Worm (Caenorhabditis elegans): ENCODE measurements around the gene F44E5.15.

ce11 chrII:11748494-11748893, 24.0 kb upstream of the F44E5.15 start, which contains the start of the genes F44E5.17 and gpb-1:
- TF ChIP-seq bed-1 (GFP tag; IDR thresholded peaks at IDR 0.05) (no peak), F39B2.1 (GFP tag; IDR thresholded peaks at IDR 0.05) (no peak), snpc-4 (GFP tag; optimal IDR thresholded peaks at IDR 0.05) (no peak), snpc-4 (tag; optimal IDR thresholded peaks at IDR 0.05) (no peak), atf-7 (tag; optimal IDR thresholded peaks at IDR 0.05) (no peak), xnd-1 (tag; optimal IDR thresholded peaks at IDR 0.05) (no peak), ceh-58 (GFP tag; IDR thresholded peaks at IDR 0.05) (no peak), D2030.7 (GFP tag; IDR thresholded peaks at IDR 0.05) (no peak), sptf-2 (GFP tag; optimal IDR thresholded peaks at IDR 0.05) (no peak), Y56A3A.18 (GFP tag; IDR thresholded peaks at IDR 0.05) (no peak), tlf-1 (GFP tag; optimal IDR thresholded peaks at IDR 0.05) (no peak)
